Fruit fly (Drosophila melanogaster) whole organism, embryonic: ENCODE data around the gene TfIIA-S.

ENCODE experiments used
- Bdp1 ChIP-seq: fragments of 200-800 bp; sonication (Bioruptor generic); optimal IDR thresholded peaks from 3 replicates; lab custom pipeline; 2016; ENCODE audit warnings: missing biosample characterization, missing genetic modification characterization
- CG10366 ChIP-seq: fragments of 200-800 bp; sonication (Bioruptor generic); IDR thresholded peaks from 2 replicates; pipeline ENCODE4 v1.3.6; 2022; ENCODE audit warnings: missing biosample characterization, missing genetic modification characterization
- CG11560 ChIP-seq: fragments of 200-800 bp; sonication (Bioruptor generic); IDR thresholded peaks from 3 replicates; pipeline ENCODE4 v1.3.6; 2022; ENCODE audit warnings: missing biosample characterization, missing genetic modification characterization
- CG11696 ChIP-seq: fragments of 200-800 bp; sonication (Bioruptor generic); IDR thresholded peaks from 2 replicates; pipeline ENCODE4 v1.3.6; 2022; ENCODE audit warnings: missing biosample characterization, missing genetic modification characterization
- CG12219 ChIP-seq: fragments of 200-800 bp; sonication (Bioruptor generic); optimal IDR thresholded peaks from 3 replicates; lab custom pipeline; 2018; ENCODE audit warnings: missing biosample characterization, mild to moderate bottlenecking, missing genetic modification characterization
- CG12391 ChIP-seq: fragments of 200-800 bp; sonication (Bioruptor generic); optimal IDR thresholded peaks from 3 replicates; lab custom pipeline; 2018; ENCODE audit warnings: missing biosample characterization, mild to moderate bottlenecking, missing genetic modification characterization, moderate library complexity
- CG15479 ChIP-seq: fragments of 200-800 bp; sonication (Bioruptor generic); optimal IDR thresholded peaks from 3 replicates; lab custom pipeline; 2019; ENCODE audit warnings: missing biosample characterization, mild to moderate bottlenecking, missing genetic modification characterization, moderate library complexity
- CG18619 ChIP-seq: fragments of 200-800 bp; sonication (Bioruptor generic); optimal IDR thresholded peaks from 3 replicates; lab custom pipeline; 2017; ENCODE audit warnings: missing biosample characterization, mild to moderate bottlenecking, missing genetic modification characterization
- CG30403 ChIP-seq: fragments of 200-800 bp; sonication (Bioruptor generic); optimal IDR thresholded peaks from 3 replicates; lab custom pipeline; 2016; ENCODE audit warnings: missing biosample characterization, missing genetic modification characterization
- CG4328 ChIP-seq: fragments of 200-800 bp; sonication (Bioruptor generic); optimal IDR thresholded peaks from 3 replicates; lab custom pipeline; 2017; ENCODE audit warnings: missing biosample characterization, missing genetic modification reagents, missing genetic modification characterization
- CG4360 ChIP-seq: fragments of 200-800 bp; sonication (Bioruptor generic); IDR thresholded peaks from 2 replicates; pipeline ENCODE4 v1.3.6; 2022; ENCODE audit warnings: missing biosample characterization, missing genetic modification characterization
- CG4617 ChIP-seq: fragments of 200-800 bp; sonication (Bioruptor generic); optimal IDR thresholded peaks from 3 replicates; lab custom pipeline; 2016; ENCODE audit warnings: missing biosample characterization, missing genetic modification characterization, borderline replicate concordance
- CG6272 ChIP-seq: fragments of 200-800 bp; sonication (Bioruptor generic); IDR thresholded peaks from 2 replicates; pipeline ENCODE4 v1.3.6; 2022; ENCODE audit warnings: missing biosample characterization, missing genetic modification characterization
- CG6683 ChIP-seq: fragments of 200-800 bp; sonication (Bioruptor generic); optimal IDR thresholded peaks from 2 replicates; lab custom pipeline; 2017; ENCODE audit warnings: missing biosample characterization, mild to moderate bottlenecking, missing genetic modification characterization, missing genetic modification reagents
- CG6791 ChIP-seq: fragments of 200-800 bp; sonication (Bioruptor generic); IDR thresholded peaks from 3 replicates; pipeline ENCODE4 v1.3.6; 2022; ENCODE audit warnings: missing biosample characterization, missing genetic modification characterization; ENCODE audit not compliant: partially characterized antibody
- CG9609 ChIP-seq: fragments of 200-800 bp; sonication (Bioruptor generic); optimal IDR thresholded peaks from 3 replicates; lab custom pipeline; 2016; ENCODE audit warnings: missing biosample characterization, missing genetic modification characterization
- CG9817 ChIP-seq: fragments of 200-800 bp; sonication (Bioruptor generic); optimal IDR thresholded peaks from 2 replicates; lab custom pipeline; 2018; ENCODE audit warnings: missing biosample characterization, mild to moderate bottlenecking, missing genetic modification characterization, moderate library complexity
- CrebB ChIP-seq: fragments of 200-800 bp; sonication (Bioruptor generic); optimal IDR thresholded peaks from 3 replicates; lab custom pipeline; 2018; ENCODE audit warnings: missing biosample characterization, mild to moderate bottlenecking, missing genetic modification characterization
- Dll ChIP-seq: fragments of 200-800 bp; sonication (Bioruptor generic); IDR thresholded peaks from 4 replicates; pipeline ENCODE4 v1.3.6; 2022; ENCODE audit warnings: missing biosample characterization, missing genetic modification characterization; ENCODE audit not compliant: partially characterized antibody
- Drgx ChIP-seq: fragments of 200-800 bp; sonication (Bioruptor generic); IDR thresholded peaks from 2 replicates; pipeline ENCODE4 v1.3.6; 2022; ENCODE audit warnings: missing biosample characterization, missing genetic modification characterization
- Hr39 ChIP-seq: fragments of >200 bp; optimal IDR thresholded peaks from 2 replicates; lab custom pipeline; 2017
- Kr ChIP-seq: fragments of 200-800 bp; sonication (Bioruptor generic); optimal IDR thresholded peaks from 2 replicates; lab custom pipeline; 2017; ENCODE audit warnings: missing biosample characterization, mild to moderate bottlenecking, missing genetic modification characterization
- Med ChIP-seq: fragments of 200-800 bp; sonication (Bioruptor generic); peaks from one replicate; lab custom pipeline; 2016; ENCODE audit warnings: missing biosample characterization, missing genetic modification characterization, mild to moderate bottlenecking, inconsistent platforms, moderate library complexity
- Meics ChIP-seq: fragments of 200-800 bp; sonication (Bioruptor generic); optimal IDR thresholded peaks from 2 replicates; lab custom pipeline; 2017; ENCODE audit warnings: missing biosample characterization, mild to moderate bottlenecking, missing genetic modification characterization
- Myb ChIP-seq: fragments of 200-800 bp; sonication (Bioruptor generic); optimal IDR thresholded peaks from 2 replicates; lab custom pipeline; 2016; ENCODE audit warnings: missing biosample characterization, missing genetic modification characterization
- Oli ChIP-seq: fragments of 200-800 bp; sonication (Bioruptor generic); optimal IDR thresholded peaks from 2 replicates; lab custom pipeline; 2018; ENCODE audit warnings: missing biosample characterization, mild to moderate bottlenecking, missing genetic modification characterization, moderate library complexity
- Optix ChIP-seq: fragments of 200-800 bp; sonication (Bioruptor generic); IDR thresholded peaks from 3 replicates; pipeline ENCODE4 v1.3.6; 2022; ENCODE audit warnings: missing biosample characterization, missing genetic modification characterization
- Pdp1 ChIP-seq, 2 experiments: fragments of 200-800 bp; sonication (Bioruptor generic); optimal IDR thresholded peaks; 3 replicates each; lab custom pipeline; 2016; ENCODE audit warnings: missing biosample characterization in 2 of 2, missing genetic modification characterization in 2 of 2, mild to moderate bottlenecking in 1 of 2, moderate library complexity in 1 of 2
- ap ChIP-seq: fragments of 200-800 bp; sonication (Bioruptor generic); IDR thresholded peaks from 2 replicates; pipeline ENCODE4 v1.3.6; 2022; ENCODE audit warnings: missing biosample characterization, missing genetic modification characterization
- ato ChIP-seq: fragments of 200-800 bp; sonication (Bioruptor generic); IDR thresholded peaks from 2 replicates; pipeline ENCODE4 v1.3.6; 2022; ENCODE audit warnings: missing biosample characterization, missing genetic modification characterization; ENCODE audit not compliant: partially characterized antibody
- cg ChIP-seq: fragments of 200-800 bp; sonication (Bioruptor generic); optimal IDR thresholded peaks from 3 replicates; lab custom pipeline; 2019; ENCODE audit warnings: missing biosample characterization, mild to moderate bottlenecking, missing genetic modification characterization, moderate library complexity
- chif ChIP-seq, 2 experiments: fragments of 200-800 bp; sonication (Bioruptor generic); optimal IDR thresholded peaks; 3 replicates each; lab custom pipeline; 2016; ENCODE audit warnings: missing biosample characterization in 2 of 2, missing genetic modification characterization in 2 of 2
- da ChIP-seq: fragments of 200-800 bp; sonication (Bioruptor generic); optimal IDR thresholded peaks from 2 replicates; lab custom pipeline; 2016; ENCODE audit warnings: missing biosample characterization, missing genetic modification characterization
- dmrt11E ChIP-seq: fragments of 200-800 bp; sonication (Bioruptor generic); optimal IDR thresholded peaks from 3 replicates; lab custom pipeline; 2018; ENCODE audit warnings: missing biosample characterization, mild to moderate bottlenecking, missing genetic modification characterization, moderate library complexity
- fru ChIP-seq: fragments of >200 bp; optimal IDR thresholded peaks from 2 replicates; lab custom pipeline; 2017
- ftz-f1 ChIP-seq: fragments of 200-800 bp; sonication (Bioruptor generic); optimal IDR thresholded peaks from 2 replicates; lab custom pipeline; 2016; ENCODE audit warnings: missing biosample characterization, missing genetic modification characterization
- gcm2 ChIP-seq: fragments of 200-800 bp; sonication (Bioruptor generic); optimal IDR thresholded peaks from 2 replicates; lab custom pipeline; 2016; ENCODE audit warnings: missing biosample characterization, missing genetic modification characterization
- her ChIP-seq: fragments of 200-800 bp; sonication (Bioruptor generic); optimal IDR thresholded peaks from 2 replicates; lab custom pipeline; 2016; ENCODE audit warnings: missing biosample characterization, missing genetic modification characterization
- ind ChIP-seq: fragments of 200-800 bp; sonication (Bioruptor generic); optimal IDR thresholded peaks from 3 replicates; lab custom pipeline; 2016; ENCODE audit warnings: missing biosample characterization, missing genetic modification characterization
- lmd ChIP-seq: fragments of 200-800 bp; sonication (Bioruptor generic); IDR thresholded peaks from 2 replicates; pipeline ENCODE4 v1.3.6; 2022; ENCODE audit warnings: missing biosample characterization, missing genetic modification characterization
- org-1 ChIP-seq: fragments of 200-800 bp; sonication (Bioruptor generic); optimal IDR thresholded peaks from 2 replicates; lab custom pipeline; 2017; ENCODE audit warnings: missing biosample characterization, missing genetic modification characterization
- p53 ChIP-seq: fragments of 200-800 bp; sonication (Bioruptor generic); optimal IDR thresholded peaks from 2 replicates; lab custom pipeline; 2016; ENCODE audit warnings: missing biosample characterization, missing genetic modification characterization
- pho ChIP-seq: fragments of 200-800 bp; sonication (Bioruptor generic); optimal IDR thresholded peaks from 2 replicates; lab custom pipeline; 2016; ENCODE audit warnings: missing biosample characterization, missing genetic modification characterization
- pnt ChIP-seq: fragments of 200-800 bp; sonication (Bioruptor generic); optimal IDR thresholded peaks from 3 replicates; lab custom pipeline; 2016; ENCODE audit warnings: missing biosample characterization, missing genetic modification characterization
- so ChIP-seq: fragments of 200-800 bp; sonication (Bioruptor generic); IDR thresholded peaks from 3 replicates; pipeline ENCODE4 v1.3.6; 2022; ENCODE audit warnings: missing biosample characterization, missing genetic modification characterization
- tll ChIP-seq, 2 experiments: fragments of 200-800 bp in 1 of 2; fragments of >200 bp in 1 of 2; sonication (Bioruptor generic) in 1 of 2; optimal IDR thresholded peaks; 2 replicates each; lab custom pipeline; 2017 to 2019; ENCODE audit warnings: missing biosample characterization in 2 of 2, missing genetic modification characterization in 2 of 2, mild to moderate bottlenecking in 1 of 2, moderate library complexity in 1 of 2
- trh ChIP-seq: fragments of 200-800 bp; sonication (Bioruptor generic); optimal IDR thresholded peaks from 2 replicates; lab custom pipeline; 2016; ENCODE audit warnings: missing biosample characterization, missing genetic modification characterization
- usp ChIP-seq: fragments of >200 bp; optimal IDR thresholded peaks from 2 replicates; lab custom pipeline; 2017; ENCODE audit warnings: missing biosample characterization, missing genetic modification characterization

Gene TfIIA-S

DNA sequence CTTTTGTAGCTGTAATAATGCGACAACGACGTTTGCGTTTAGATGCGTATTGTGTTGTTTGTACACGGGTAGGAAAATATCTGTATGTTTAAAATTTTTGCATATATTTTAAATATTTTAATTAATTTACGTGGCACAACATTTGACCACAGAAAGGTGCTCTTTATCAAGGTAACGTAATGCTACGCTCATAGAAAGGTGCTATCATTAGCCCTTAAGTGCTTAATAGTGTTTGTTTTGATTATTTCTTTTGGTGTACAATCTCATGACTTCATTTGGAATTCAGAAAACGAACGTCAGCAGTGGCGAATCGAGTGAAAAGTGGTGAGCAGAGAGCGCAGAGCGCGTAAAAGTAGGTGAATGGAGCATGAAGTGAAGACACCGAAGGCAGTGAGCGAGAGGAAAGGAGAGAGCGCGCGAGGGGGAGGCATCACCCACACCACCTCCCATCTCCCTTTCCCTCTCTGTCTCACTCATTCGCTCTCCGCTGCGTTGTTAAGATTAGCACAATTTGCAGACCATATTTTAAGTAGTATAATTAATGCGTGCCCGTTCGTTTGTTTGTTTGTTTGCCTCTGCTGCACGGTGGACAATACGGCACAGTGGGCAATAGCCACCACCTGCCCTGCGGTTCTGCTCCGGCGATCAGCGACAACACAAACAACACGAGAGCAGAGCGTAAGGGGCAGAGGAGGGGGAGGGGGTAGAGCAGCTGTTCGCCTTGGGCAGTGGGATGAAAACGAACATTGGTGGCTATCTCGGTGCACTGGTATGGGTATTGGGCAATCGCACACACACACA is 31.0 kb upstream of the TfIIA-S start (continued):
- TF ChIP-seq trh (GFP tag; lab: Kevin White, UChicago) (no peak), CG11560 (tag; lab: Robert Waterston, UW) (no peak), usp (GFP tag; lab: Kevin White, UChicago) (no peak), Oli (tag; lab: Kevin White, UChicago) (peak; percentile 55), so (GFP tag; lab: Robert Waterston, UW) (no peak), Optix (GFP tag; lab: Robert Waterston, UW) (peak; percentile 30; the same call in 1 of the 3 replicates), pnt (GFP tag; lab: Kevin White, UChicago) (no peak), Meics (GFP tag; lab: Kevin White, UChicago) (peak; percentile 5), CG4360 (GFP tag; lab: Robert Waterston, UW) (no peak), lmd (peak; percentile 52; the same call in 1 of the 2 replicates), CG10366 (GFP tag; lab: Robert Waterston, UW) (peak; percentile 50; the same call in 1 of the 2 replicates), Bdp1 (GFP tag; lab: Kevin White, UChicago) (no peak), org-1 (peak; percentile 26), gcm2 (GFP tag; lab: Kevin White, UChicago) (no peak), ftz-f1 (GFP tag; lab: Kevin White, UChicago) (peak; percentile 90)

DNA sequence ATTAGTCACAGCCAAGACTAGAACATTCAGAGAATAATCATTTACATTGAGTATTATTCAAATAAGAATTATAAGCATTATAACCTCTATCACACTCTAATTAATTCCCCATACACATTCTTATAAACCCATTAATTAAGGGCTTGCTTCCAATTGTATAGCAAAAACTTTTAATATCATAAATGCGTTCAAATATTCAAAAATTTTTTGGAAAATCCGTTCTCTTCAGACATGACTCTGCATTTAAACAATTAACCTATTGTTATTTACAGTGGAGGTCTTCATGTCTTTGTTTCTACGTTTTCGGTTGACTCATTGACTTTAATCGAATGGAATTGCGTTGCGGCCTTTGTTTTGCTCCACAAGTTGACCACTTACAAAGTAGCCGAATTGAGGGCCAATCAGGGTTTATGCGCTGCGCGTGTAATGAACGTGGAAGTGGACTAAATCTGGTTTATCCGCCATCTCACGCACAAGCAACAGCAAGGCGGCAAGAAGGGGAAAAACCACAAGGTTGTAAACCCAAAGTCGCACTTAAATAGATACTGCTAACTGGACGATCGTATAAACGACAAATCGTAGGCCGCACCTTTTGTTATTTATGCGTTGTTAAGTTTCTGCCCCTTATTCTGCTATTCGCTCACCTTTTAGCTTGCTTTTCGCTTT is 30.1 kb upstream of the TfIIA-S start:
- TF ChIP-seq da: no peak
- no peak for TF ChIP-seq CG4360 (GFP tag; lab: Robert Waterston, UW)
- peak; percentile 76 for TF ChIP-seq her (GFP tag; lab: Kevin White, UChicago)
- no peak for TF ChIP-seq Hr39 (lab: Kevin White, UChicago)
- TF ChIP-seq fru: no peak
- no peak for TF ChIP-seq p53
- TF ChIP-seq Dll (GFP tag; lab: Robert Waterston, UW): no peak
- no peak for TF ChIP-seq CG30403 (GFP tag; lab: Kevin White, UChicago)
- peak; percentile 95 for TF ChIP-seq Med (GFP tag; lab: Kevin White, UChicago)
- TF ChIP-seq cg: no peak
- TF ChIP-seq ap: no peak
- TF ChIP-seq Myb (GFP tag; lab: Kevin White, UChicago): peak; percentile 22
- TF ChIP-seq CG6791: no peak
- 0 out of 2 replicates have a peak, but pooled peaks have one; percentile 39 for TF ChIP-seq CG11696
- TF ChIP-seq Pdp1 (GFP tag; optimal IDR thresholded peaks at IDR 0.05; lab: Kevin White, UChicago): peak; percentile 3 to 9
- no peak for TF ChIP-seq Kr (GFP tag; lab: Kevin White, UChicago)
- TF ChIP-seq CG12219 (GFP tag; lab: Kevin White, UChicago): peak; percentile 36
- peak; percentile 50; the same call in 1 of the 2 replicates for TF ChIP-seq Drgx (GFP tag; lab: Robert Waterston, UW)
- no peak for TF ChIP-seq CG4328
- peak; percentile 56 for TF ChIP-seq CG6272
- peak; percentile 82 for TF ChIP-seq CrebB (tag; lab: Kevin White, UChicago)
- TF ChIP-seq pho: peak; percentile 61
- peak; percentile 14 for TF ChIP-seq CG18619 (GFP tag; lab: Kevin White, UChicago)
- TF ChIP-seq CG9817 (tag; lab: Kevin White, UChicago): peak; percentile 72
- no peak for TF ChIP-seq tll (GFP tag; optimal IDR thresholded peaks at IDR 0.05; lab: Kevin White, UChicago)
- TF ChIP-seq chif (GFP tag; optimal IDR thresholded peaks at IDR 0.05; lab: Kevin White, UChicago): no peak
- no peak for TF ChIP-seq dmrt11E (tag; lab: Kevin White, UChicago)
- peak; percentile 29 for TF ChIP-seq ind
- peak; percentile 13 for TF ChIP-seq CG9609
- peak; percentile 3 for TF ChIP-seq CG12391 (tag; lab: Kevin White, UChicago)
- no peak for TF ChIP-seq CG4617 (GFP tag; lab: Kevin White, UChicago)
- no peak for TF ChIP-seq CG15479 (GFP tag; lab: Kevin White, UChicago)
- no peak for TF ChIP-seq CG6683 (GFP tag; lab: Kevin White, UChicago)
- no peak for TF ChIP-seq ato (GFP tag; lab: Robert Waterston, UW)
